Fruit fly (Drosophila melanogaster): ENCODE results near the gene Rdl.

DNA sequence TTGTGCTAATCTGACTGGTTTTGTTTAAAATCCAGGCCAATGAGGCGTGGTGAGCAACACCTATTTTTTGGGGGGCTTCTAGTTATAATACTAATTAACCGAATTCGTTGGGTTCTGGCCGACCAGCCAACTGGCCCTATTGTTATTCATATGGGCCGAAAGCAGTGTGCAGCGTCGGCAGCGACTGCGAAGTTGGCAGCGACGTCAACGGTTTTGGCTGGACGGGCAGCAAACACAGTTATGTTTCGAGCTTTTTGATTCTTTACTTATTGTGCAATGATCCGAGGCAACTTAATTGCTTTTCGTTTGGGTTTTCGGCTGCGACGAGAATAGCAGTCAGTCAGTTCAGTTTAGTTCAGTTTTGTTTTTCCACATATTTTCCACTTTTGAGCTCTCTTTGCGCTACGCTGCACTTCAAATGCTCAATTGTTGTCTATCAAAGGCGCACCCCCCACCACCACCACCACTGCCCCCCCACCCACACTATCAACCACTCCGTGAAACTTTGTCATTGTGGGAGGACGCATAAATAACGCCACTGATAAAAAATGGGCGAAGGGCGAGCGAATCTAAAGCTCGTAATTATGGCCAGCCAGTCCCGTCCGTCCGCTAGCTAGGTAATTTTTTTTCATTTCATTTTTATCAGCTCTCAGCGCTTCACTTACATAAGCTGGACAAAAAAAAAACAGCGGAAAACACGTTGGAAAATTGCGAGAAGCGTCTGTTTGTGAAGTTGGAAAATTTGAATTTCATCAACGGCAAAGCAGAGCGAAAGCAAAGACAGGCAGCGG, 55.7 kb downstream of the Rdl start:
- no peak for TF ChIP-seq CG13204 (GFP tag; optimal IDR thresholded peaks at IDR 0.05)
- no peak for TF ChIP-seq CG32121 (GFP tag; IDR thresholded peaks at IDR 0.05)
- TF ChIP-seq CG8159 (tag; optimal IDR thresholded peaks at IDR 0.05): no peak
- TF ChIP-seq Pif1A (GFP tag; optimal IDR thresholded peaks at IDR 0.05): no peak
- no peak for TF ChIP-seq rn (GFP tag; IDR thresholded peaks at IDR 0.05)
- no peak for TF ChIP-seq CG10348 (GFP tag; IDR thresholded peaks at IDR 0.05)
- no peak for TF ChIP-seq gl (tag; optimal IDR thresholded peaks at IDR 0.05)

All from whole organism, pupa.